Worm (Caenorhabditis elegans) whole organism, early embryonic: ENCODE results near the gene ZC196.8.

Experiments
- F13C5.2 ChIP-seq: sonication (generic microtip); optimal IDR thresholded peaks from 2 replicates; lab custom pipeline; 2017; ENCODE audit warnings: mild to moderate bottlenecking, missing genetic modification characterization, inconsistent platforms, missing compliant biosample characterization
- ama-1 ChIP-seq: fragments of 150-350 bp; optimal IDR thresholded peaks from 2 replicates; lab custom pipeline; 2014
- ceh-36 ChIP-seq: sonication (generic microtip); optimal IDR thresholded peaks from 2 replicates; lab custom pipeline; 2016; ENCODE audit warnings: missing genetic modification characterization, inconsistent platforms, missing compliant biosample characterization
- flt-1 ChIP-seq: fragments of 200-800 bp; sonication (Bioruptor generic); IDR thresholded peaks from 2 replicates; pipeline ENCODE4 v1.3.6; 2022; ENCODE audit warnings: missing genetic modification characterization, missing compliant biosample characterization
- hmbx-1 ChIP-seq: sonication (generic microtip); optimal IDR thresholded peaks from 2 replicates; lab custom pipeline; 2016; ENCODE audit warnings: mild to moderate bottlenecking, missing genetic modification characterization, missing compliant biosample characterization
- hmg-4 ChIP-seq: fragments of 200-800 bp; sonication (Bioruptor generic); optimal IDR thresholded peaks from 2 replicates; lab custom pipeline; 2018; ENCODE audit warnings: mild to moderate bottlenecking, missing genetic modification characterization, missing compliant biosample characterization
- hnd-1 ChIP-seq: sonication (generic microtip); optimal IDR thresholded peaks from 2 replicates; lab custom pipeline; 2016; ENCODE audit warnings: missing genetic modification characterization, missing compliant biosample characterization
- scrt-1 ChIP-seq: fragments of 200-800 bp; sonication (Bioruptor generic); IDR thresholded peaks from 2 replicates; pipeline ENCODE4 v1.3.6; 2022; ENCODE audit warnings: missing genetic modification characterization, missing compliant biosample characterization
- tbx-11 ChIP-seq: fragments of 200-800 bp; sonication (Bioruptor generic); IDR thresholded peaks from 2 replicates; pipeline ENCODE4 v1.3.6; 2022; ENCODE audit warnings: missing genetic modification characterization, missing compliant biosample characterization
- tra-4 ChIP-seq: sonication (generic microtip); optimal IDR thresholded peaks from 2 replicates; lab custom pipeline; 2017; ENCODE audit warnings: missing genetic modification characterization, missing compliant biosample characterization

ce11 chrV:8767493-8767892, 45.4 kb upstream of the ZC196.8 start:
- no peak for TF ChIP-seq flt-1 (GFP tag; lab: Robert Waterston, UW)
- TF ChIP-seq ama-1 (lab: Kevin White, UChicago): no peak
- TF ChIP-seq tra-4 (tag; lab: Kevin White, UChicago): no peak
- no peak for TF ChIP-seq ceh-36
- TF ChIP-seq hmbx-1 (tag; lab: Kevin White, UChicago): no peak
- no peak for TF ChIP-seq tbx-11 (GFP tag; lab: Robert Waterston, UW)
- TF ChIP-seq hmg-4 (GFP tag; lab: Kevin White, UChicago): no peak
- no peak for TF ChIP-seq hnd-1 (tag; lab: Kevin White, UChicago)
- no peak for TF ChIP-seq F13C5.2 (tag; lab: Kevin White, UChicago)
- TF ChIP-seq scrt-1 (GFP tag; lab: Robert Waterston, UW): no peak
